Worm (Caenorhabditis elegans) whole organism, L2 larva: ENCODE data around the gene ttr-16.

Experiments
- ZK546.5 ChIP-seq: sonication (generic microtip); optimal IDR thresholded peaks from 2 replicates; lab custom pipeline; 2017; ENCODE audit warnings: missing biosample characterization, missing genetic modification characterization
- ama-1 ChIP-seq: fragments of 150-350 bp; optimal IDR thresholded peaks from 2 replicates; lab custom pipeline; 2018; ENCODE audit warnings: inconsistent platforms
- egl-27 ChIP-seq: sonication (generic microtip); optimal IDR thresholded peaks from 3 replicates; lab custom pipeline; 2017; ENCODE audit warnings: missing biosample characterization, missing genetic modification reagents, missing genetic modification characterization
- elt-3 ChIP-seq: sonication (generic microtip); optimal IDR thresholded peaks from 2 replicates; lab custom pipeline; 2017; ENCODE audit warnings: missing biosample characterization, missing genetic modification characterization
- fos-1 ChIP-seq: fragments of 150-350 bp; optimal IDR thresholded peaks from 2 replicates; lab custom pipeline; 2014; ENCODE audit warnings: missing biosample characterization, missing genetic modification characterization
- lin-39 ChIP-seq: fragments of 150-350 bp; optimal IDR thresholded peaks from 2 replicates; lab custom pipeline; 2014; ENCODE audit warnings: missing biosample characterization, missing genetic modification reagents, missing genetic modification characterization
- lsy-2 ChIP-seq, 2 experiments: fragments of 150-350 bp in 1 of 2; sonication (generic microtip) in 1 of 2; optimal IDR thresholded peaks; 2 replicates each; lab custom pipeline; 2014 to 2017; ENCODE audit warnings: missing biosample characterization in 2 of 2, missing genetic modification characterization in 2 of 2
- mbf-1 ChIP-seq: sonication (generic microtip); optimal IDR thresholded peaks from 2 replicates; lab custom pipeline; 2017; ENCODE audit warnings: missing biosample characterization, missing genetic modification characterization
- nhr-10 ChIP-seq: sonication (generic microtip); optimal IDR thresholded peaks from 2 replicates; lab custom pipeline; 2017; ENCODE audit warnings: missing biosample characterization, missing genetic modification characterization
- nhr-21 ChIP-seq: fragments of 150-350 bp; optimal IDR thresholded peaks from 2 replicates; lab custom pipeline; 2014; ENCODE audit warnings: missing biosample characterization, missing genetic modification characterization
- nhr-23 ChIP-seq: fragments of 150-350 bp; optimal IDR thresholded peaks from 2 replicates; lab custom pipeline; 2014; ENCODE audit warnings: missing biosample characterization, missing genetic modification reagents, missing genetic modification characterization
- nhr-77 ChIP-seq: fragments of 150-350 bp; optimal IDR thresholded peaks from 2 replicates; lab custom pipeline; 2014; ENCODE audit warnings: missing biosample characterization, missing genetic modification characterization
- skn-1 ChIP-seq: sonication (generic microtip); optimal IDR thresholded peaks from 2 replicates; lab custom pipeline; 2017; ENCODE audit warnings: missing biosample characterization, missing genetic modification characterization
- zag-1 ChIP-seq: fragments of 150-350 bp; optimal IDR thresholded peaks from 2 replicates; lab custom pipeline; 2014; ENCODE audit warnings: missing biosample characterization, missing genetic modification characterization

DNA sequence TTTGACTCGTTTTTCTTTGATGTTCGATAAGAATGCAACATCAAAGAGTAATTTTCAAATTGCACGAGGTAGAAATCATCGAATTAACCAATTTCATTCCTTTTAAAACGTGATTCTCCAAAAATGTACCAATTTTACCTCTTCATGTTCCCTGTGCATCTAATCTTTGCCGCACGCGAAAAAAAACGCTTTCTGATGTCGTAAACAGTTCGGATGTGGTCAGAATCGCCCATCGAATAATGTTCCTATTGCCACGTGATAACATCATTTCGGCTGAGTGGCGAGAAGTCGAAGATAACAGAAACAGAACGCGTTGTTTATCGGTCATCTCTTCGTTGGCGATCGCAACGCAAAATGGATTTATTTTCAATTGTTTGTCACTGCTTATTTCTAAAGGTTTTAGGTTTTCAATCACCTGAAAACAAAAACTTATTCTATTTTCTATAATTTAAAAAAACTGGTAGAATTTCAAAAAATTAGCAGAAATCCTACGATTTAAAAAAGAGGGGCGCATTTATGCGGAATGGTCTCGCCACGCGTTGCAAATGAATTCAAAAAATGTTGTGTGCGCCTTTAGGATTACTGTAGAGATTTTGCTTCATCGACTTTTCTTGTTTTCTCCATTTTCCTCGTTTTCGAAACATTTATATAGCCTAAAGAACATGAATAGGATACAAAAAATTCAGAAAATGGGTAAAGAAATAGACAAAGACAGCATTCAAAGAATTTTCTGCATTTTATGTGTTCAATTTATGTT, 42.2 kb downstream of the ttr-16 start, which contains the start of gene mogs-1:
- no peak for TF ChIP-seq lin-39 (tag; lab: Kevin White, UChicago)
- TF ChIP-seq egl-27 (tag; lab: Kevin White, UChicago), result no peak
- no peak for TF ChIP-seq skn-1 (tag; lab: Kevin White, UChicago)
- no peak for TF ChIP-seq ama-1 (lab: Kevin White, UChicago)
- no peak for TF ChIP-seq nhr-77 (tag; lab: Kevin White, UChicago)
- TF ChIP-seq elt-3 (tag; lab: Kevin White, UChicago), result no peak
- no peak for TF ChIP-seq mbf-1 (tag; lab: Kevin White, UChicago)
- no peak for TF ChIP-seq ZK546.5 (tag; lab: Kevin White, UChicago)
- TF ChIP-seq lsy-2 (tag; optimal IDR thresholded peaks at IDR 0.05; lab: Kevin White, UChicago), result peak in 1 of 2 experiments; percentile 22
- TF ChIP-seq nhr-23 (tag; lab: Kevin White, UChicago), result no peak
- TF ChIP-seq fos-1 (tag; lab: Kevin White, UChicago), result peak; percentile 47
- peak; percentile 71 for TF ChIP-seq nhr-21 (tag; lab: Kevin White, UChicago)
- TF ChIP-seq zag-1 (tag; lab: Kevin White, UChicago), result no peak
- TF ChIP-seq nhr-10 (tag; lab: Kevin White, UChicago), result no peak
